Worm (Caenorhabditis elegans) whole organism, young adult: ENCODE results near the gene rars-1.

ENCODE experiments used
- snpc-1.3 ChIP-seq: sonication (generic microtip); optimal IDR thresholded peaks from 2 replicates; lab custom pipeline; 2017; ENCODE audit warnings: missing genetic modification characterization, mild to moderate bottlenecking, missing compliant biosample characterization, antibody characterized with exemption, moderate library complexity, missing genotype, missing genetic modification reagents; ENCODE audit not compliant: insufficient read depth
- ztf-25 ChIP-seq: fragments of 200-800 bp; sonication (Bioruptor generic); IDR thresholded peaks from 2 replicates; pipeline ENCODE4 v1.3.6; 2022; ENCODE audit warnings: missing genetic modification reagents, missing genetic modification characterization, missing compliant biosample characterization

ce11 chrIII:4900260-4900659, 16.7 kb downstream of the rars-1 start, which contains the start of gene tag-340:
- TF ChIP-seq snpc-1.3 (peak; percentile 58), ztf-25 (GFP tag; lab: Robert Waterston, UW) (no peak)
